Worm (Caenorhabditis elegans) whole organism, L4/young adult: ENCODE data around the gene frpr-2.

Experiments used
- W03F9.2 ChIP-seq: fragments of 150-350 bp; optimal IDR thresholded peaks from 2 replicates; lab custom pipeline; 2014; ENCODE audit warnings: missing biosample characterization, missing genetic modification characterization
- dao-5 ChIP-seq: sonication (generic microtip); optimal IDR thresholded peaks from 2 replicates; lab custom pipeline; 2016; ENCODE audit warnings: missing genotype, missing genetic modification characterization, moderate library complexity, missing compliant biosample characterization
- him-1 ChIP-seq: sonication (generic microtip); optimal IDR thresholded peaks from 2 replicates; lab custom pipeline; 2016; ENCODE audit warnings: missing genotype, missing genetic modification reagents, missing genetic modification characterization, missing compliant biosample characterization

DNA sequence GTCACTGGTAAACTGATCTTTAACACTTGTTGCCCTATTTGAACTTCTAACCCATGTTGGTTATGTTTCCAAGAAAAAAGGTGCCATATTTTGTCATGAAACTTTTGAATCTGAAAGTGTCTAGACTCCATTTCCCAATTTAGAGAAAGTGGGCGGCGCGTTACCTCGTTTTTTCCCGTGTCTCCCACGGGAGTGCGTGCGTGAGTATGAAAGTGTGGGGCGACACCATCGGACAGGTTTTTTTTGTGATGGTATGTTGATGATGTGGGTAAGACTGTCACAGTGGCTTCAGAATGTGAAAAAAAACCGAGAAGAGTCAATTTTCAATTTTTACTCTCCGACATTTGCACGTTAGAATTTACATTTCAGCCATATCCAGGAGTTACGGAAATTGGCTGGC is 40.5 kb downstream of the frpr-2 start:
- no peak for TF ChIP-seq him-1 (tag; lab: Kevin White, UChicago)
- TF ChIP-seq dao-5 (tag; lab: Kevin White, UChicago): no peak
- no peak for TF ChIP-seq W03F9.2 (tag; lab: Kevin White, UChicago)
